Worm (Caenorhabditis elegans) whole organism, L4 larva: ENCODE results near the gene T12E12.6.
A peak's percentile ranks its signal among the peaks of the same experiment; 100 is the strongest.

Source experiments
- ceh-62 ChIP-seq: sonication (generic microtip); optimal IDR thresholded peaks from 2 replicates; lab custom pipeline; 2017; ENCODE audit warnings: missing biosample characterization, missing genetic modification characterization
- unc-62 ChIP-seq, 3 experiments: fragments of 150-350 bp in 1 of 3; sonication (generic microtip); optimal IDR thresholded peaks in 2 of 3; peaks in 1 of 3; 1 replicate in 1 of 3; 2 replicates in 2 of 3; lab custom pipeline; 2014 to 2017; ENCODE audit warnings: missing biosample characterization in 3 of 3, missing genetic modification characterization in 3 of 3, missing genetic modification reagents in 3 of 3, missing genotype in 1 of 3

Gene T12E12.6

DNA sequence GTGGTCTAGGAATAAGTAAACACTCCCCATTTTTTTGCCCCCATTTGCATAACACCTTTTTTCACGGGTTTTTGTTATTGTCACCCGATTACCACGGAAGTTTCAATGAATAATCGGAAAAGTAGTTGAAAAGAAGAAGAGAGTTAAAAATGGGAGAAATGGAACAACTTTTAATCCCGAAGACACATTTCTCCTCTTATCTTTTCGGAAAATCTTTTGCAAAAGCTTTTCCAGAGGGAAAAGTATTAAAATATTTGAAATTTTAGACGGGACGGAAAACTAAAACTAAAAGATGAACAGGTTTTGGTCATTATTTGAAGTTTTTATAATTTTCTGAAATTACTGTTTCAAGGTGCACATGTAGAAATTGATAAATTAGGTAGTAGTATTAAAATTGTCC lies 54.9 kb downstream of the T12E12.6 start:
- TF ChIP-seq unc-62 (GFP tag; optimal IDR thresholded peaks at IDR 0.05 in 1 of 2; lab: Kevin White, UChicago), result peak in 1 of 2 experiments; percentile 80
- TF ChIP-seq unc-62 (tag; optimal IDR thresholded peaks at IDR 0.05; lab: Kevin White, UChicago), result no peak
- TF ChIP-seq ceh-62, result no peak
- TF ChIP-seq, all 104 proteins: peak for 1
